Worm (Caenorhabditis elegans) whole organism, L3 larva: Measurements from ENCODE around the gene C14C11.1.

Source experiments
- R02D3.7 ChIP-seq: fragments of 150-350 bp; optimal IDR thresholded peaks from 2 replicates; lab custom pipeline; 2014; ENCODE audit warnings: missing biosample characterization, missing genetic modification characterization
- ama-1 ChIP-seq: fragments of 150-350 bp; optimal IDR thresholded peaks from 2 replicates; lab custom pipeline; 2018
- ceh-28 ChIP-seq: fragments of 150-350 bp; optimal IDR thresholded peaks from 2 replicates; lab custom pipeline; 2014; ENCODE audit warnings: missing biosample characterization, missing genetic modification reagents, missing genetic modification characterization
- elt-2 ChIP-seq: sonication (generic microtip); optimal IDR thresholded peaks from 2 replicates; lab custom pipeline; 2016; ENCODE audit warnings: missing genetic modification reagents, mild to moderate bottlenecking, missing genetic modification characterization, missing compliant biosample characterization
- elt-3 ChIP-seq, 3 experiments: fragments of 150-350 bp in 1 of 3; sonication (generic microtip) in 2 of 3; optimal IDR thresholded peaks; 2 replicates in 2 of 3; 4 replicates in 1 of 3; lab custom pipeline; 2014 to 2017; ENCODE audit warnings: missing biosample characterization in 3 of 3, missing genetic modification characterization in 3 of 3
- fos-1 ChIP-seq: fragments of 150-350 bp; optimal IDR thresholded peaks from 2 replicates; lab custom pipeline; 2014; ENCODE audit warnings: missing biosample characterization, missing genetic modification characterization
- jun-1 ChIP-seq: fragments of 150-350 bp; optimal IDR thresholded peaks from 2 replicates; lab custom pipeline; 2014; ENCODE audit warnings: missing biosample characterization, missing genetic modification reagents, missing genetic modification characterization
- lin-15B ChIP-seq: fragments of 150-350 bp; optimal IDR thresholded peaks from 2 replicates; lab custom pipeline; 2014; ENCODE audit warnings: missing biosample characterization, missing genetic modification characterization
- lsy-12 ChIP-seq: sonication (generic microtip); optimal IDR thresholded peaks from 2 replicates; lab custom pipeline; 2016; ENCODE audit warnings: mild to moderate bottlenecking, missing genetic modification characterization, missing compliant biosample characterization
- mdl-1 ChIP-seq: fragments of 150-350 bp; optimal IDR thresholded peaks from 2 replicates; lab custom pipeline; 2014; ENCODE audit warnings: missing biosample characterization, missing genetic modification characterization
- nhr-23 ChIP-seq: fragments of 150-350 bp; optimal IDR thresholded peaks from 2 replicates; lab custom pipeline; 2014; ENCODE audit warnings: missing biosample characterization, missing genetic modification reagents, missing genetic modification characterization
- nhr-237 ChIP-seq: fragments of 150-350 bp; optimal IDR thresholded peaks from 2 replicates; lab custom pipeline; 2014; ENCODE audit warnings: missing biosample characterization, missing genetic modification characterization
- nhr-25 ChIP-seq: sonication (generic microtip); optimal IDR thresholded peaks from 2 replicates; lab custom pipeline; 2017; ENCODE audit warnings: missing biosample characterization, missing genetic modification characterization
- nhr-28 ChIP-seq: fragments of 150-350 bp; optimal IDR thresholded peaks from 2 replicates; lab custom pipeline; 2014; ENCODE audit warnings: missing biosample characterization, missing genetic modification characterization
- nhr-43 ChIP-seq: sonication (generic microtip); optimal IDR thresholded peaks from 2 replicates; lab custom pipeline; 2016; ENCODE audit warnings: mild to moderate bottlenecking, missing genetic modification characterization, missing compliant biosample characterization; ENCODE audit not compliant: poor library complexity, severe bottlenecking
- nhr-67 ChIP-seq: fragments of 150-350 bp; optimal IDR thresholded peaks from 2 replicates; lab custom pipeline; 2014; ENCODE audit warnings: missing biosample characterization, missing genetic modification characterization
- nhr-76 ChIP-seq: fragments of 150-350 bp; sonication (generic microtip); optimal IDR thresholded peaks from 5 replicates; lab custom pipeline; 2014; ENCODE audit warnings: missing biosample characterization, missing genetic modification characterization
- nhr-77 ChIP-seq: fragments of 150-350 bp; optimal IDR thresholded peaks from 2 replicates; lab custom pipeline; 2014; ENCODE audit warnings: missing biosample characterization, missing genetic modification characterization
- pha-4 ChIP-seq: fragments of 150-350 bp; optimal IDR thresholded peaks from 2 replicates; lab custom pipeline; 2014; ENCODE audit warnings: missing biosample characterization, missing genetic modification reagents, missing genetic modification characterization
- pqm-1 ChIP-seq: fragments of 150-350 bp; optimal IDR thresholded peaks from 2 replicates; lab custom pipeline; 2017; ENCODE audit warnings: missing biosample characterization, missing genetic modification characterization, inconsistent platforms
- sea-2 ChIP-seq: fragments of 150-350 bp; sonication (generic microtip); optimal IDR thresholded peaks from 4 replicates; lab custom pipeline; 2014; ENCODE audit warnings: missing biosample characterization, missing genetic modification reagents, missing genetic modification characterization
- unc-39 ChIP-seq: sonication (generic microtip); optimal IDR thresholded peaks from 4 replicates; lab custom pipeline; 2017; ENCODE audit warnings: missing biosample characterization, missing genetic modification characterization
- unc-62 ChIP-seq: fragments of 150-350 bp; sonication (generic microtip); optimal IDR thresholded peaks from 4 replicates; lab custom pipeline; 2014; ENCODE audit warnings: missing biosample characterization, missing genetic modification reagents, missing genetic modification characterization
- zag-1 ChIP-seq: fragments of 150-350 bp; optimal IDR thresholded peaks from 2 replicates; lab custom pipeline; 2014; ENCODE audit warnings: missing biosample characterization, missing genetic modification characterization
- ztf-11 ChIP-seq: fragments of 150-350 bp; optimal IDR thresholded peaks from 2 replicates; lab custom pipeline; 2014; ENCODE audit warnings: missing biosample characterization, missing genetic modification characterization

The C14C11.1 gene

ce11 chrV:5687115-5687979 is 23.9 kb downstream of the C14C11.1 start, which contains the start of gene F25B4.7:
F25B4.7 (minus strand) TSS chrV:5687226.
- TF ChIP-seq lin-15B: peak; percentile 56
- peak; percentile 61 for TF ChIP-seq nhr-23 (tag; lab: Kevin White, UChicago)
- TF ChIP-seq pha-4 (tag; lab: Kevin White, UChicago): peak; percentile 42
- TF ChIP-seq nhr-43 (tag; lab: Kevin White, UChicago): peak; percentile 49
- no peak for TF ChIP-seq sea-2 (GFP tag; lab: Kevin White, UChicago)
- no peak for TF ChIP-seq ama-1
- peak; percentile 7 for TF ChIP-seq nhr-25
- TF ChIP-seq elt-2: peak; percentile 17
- TF ChIP-seq, all 47 proteins: peak for 6

- TF ChIP-seq elt-2: peak; percentile 55
- TF ChIP-seq fos-1 (tag; lab: Kevin White, UChicago): no peak
- no peak for TF ChIP-seq zag-1 (tag; lab: Kevin White, UChicago)
- TF ChIP-seq, all 47 proteins: peak for 1
Observed at ce11 chrV:5691665-5692407, 28.4 kb downstream of the C14C11.1 start, which contains the start of gene F25B4.8. F25B4.8 (minus strand) TSS chrV:5691715.

ce11 chrV:5693595-5693994 is 30.2 kb downstream of the C14C11.1 start:
- TF ChIP-seq nhr-28 (tag; lab: Kevin White, UChicago) (no peak), pqm-1 (tag; lab: Kevin White, UChicago) (no peak), lsy-12 (no peak), nhr-43 (tag; lab: Kevin White, UChicago) (peak; percentile 83), nhr-25 (peak; percentile 68)

ce11 chrV:5695635-5696034 is 32.2 kb downstream of the C14C11.1 start:
- no peak for TF ChIP-seq unc-39 (tag; lab: Kevin White, UChicago)

ce11 chrV:5696177-5696576 is 32.8 kb downstream of the C14C11.1 start:
- peak; percentile 30 for TF ChIP-seq pqm-1 (tag; lab: Kevin White, UChicago)
- TF ChIP-seq nhr-23 (tag; lab: Kevin White, UChicago): no peak
- TF ChIP-seq elt-2: peak; percentile 45

- TF ChIP-seq nhr-76 (tag; lab: Kevin White, UChicago) (no peak), nhr-77 (tag; lab: Kevin White, UChicago) (no peak), elt-3 (tag; optimal IDR thresholded peaks at IDR 0.05; lab: Kevin White, UChicago) (peak in 1 of 3 experiments; percentile 39), pqm-1 (tag; lab: Kevin White, UChicago) (no peak), nhr-237 (tag; lab: Kevin White, UChicago) (no peak), nhr-67 (tag; lab: Kevin White, UChicago) (no peak), unc-62 (GFP tag; lab: Kevin White, UChicago) (no peak), jun-1 (tag; lab: Kevin White, UChicago) (no peak), nhr-23 (tag; lab: Kevin White, UChicago) (peak; percentile 24), ceh-28 (peak; percentile 7)
Observed at ce11 chrV:5697581-5697980, 34.2 kb downstream of the C14C11.1 start.

ce11 chrV:5699835-5700441 is 36.5 kb downstream of the C14C11.1 start, which contains the start of gene clec-1:
clec-1 (plus strand) TSS chrV:5700154.
- TF ChIP-seq ama-1 (peak; percentile 56), nhr-76 (tag; lab: Kevin White, UChicago) (no peak)

ce11 chrV:5701106-5701505 is 37.7 kb downstream of the C14C11.1 start:
- TF ChIP-seq ztf-11 (tag; lab: Kevin White, UChicago): no peak
- peak; percentile 40 for TF ChIP-seq nhr-23 (tag; lab: Kevin White, UChicago)
- TF ChIP-seq lsy-12: no peak
- TF ChIP-seq ama-1: peak; percentile 72
- TF ChIP-seq nhr-28 (tag; lab: Kevin White, UChicago): no peak
- TF ChIP-seq nhr-43 (tag; lab: Kevin White, UChicago): no peak
- TF ChIP-seq mdl-1 (tag; lab: Kevin White, UChicago): peak; percentile 14
- TF ChIP-seq jun-1 (tag; lab: Kevin White, UChicago): no peak
- no peak for TF ChIP-seq nhr-25
- peak in 2 of 3 experiments; percentile 45 to 90 for TF ChIP-seq elt-3 (tag; optimal IDR thresholded peaks at IDR 0.05; lab: Kevin White, UChicago)
- peak; percentile 0 for TF ChIP-seq R02D3.7 (tag; lab: Kevin White, UChicago)
